Worm (Caenorhabditis elegans) whole organism, mixed stage, embryonic: ENCODE data around the gene glt-5.
A peak's percentile ranks its signal among the peaks of the same experiment; 100 is the strongest.

Source experiments
- bed-3 ChIP-seq: fragments of 200-800 bp; sonication (Bioruptor generic); optimal IDR thresholded peaks from 3 replicates; lab custom pipeline; 2018; ENCODE audit warnings: mild to moderate bottlenecking, missing genetic modification characterization, moderate library complexity, missing compliant biosample characterization
- blmp-1 ChIP-seq: fragments of 150-350 bp; optimal IDR thresholded peaks from 2 replicates; lab custom pipeline; 2014; ENCODE audit warnings: missing biosample characterization, missing genetic modification characterization
- ceh-43 ChIP-seq: fragments of 200-800 bp; sonication (Bioruptor generic); optimal IDR thresholded peaks from 2 replicates; lab custom pipeline; 2018; ENCODE audit warnings: mild to moderate bottlenecking, missing genetic modification characterization, moderate library complexity, missing compliant biosample characterization
- ceh-83 ChIP-seq: fragments of 200-800 bp; sonication (Bioruptor generic); optimal IDR thresholded peaks from 2 replicates; lab custom pipeline; 2018; ENCODE audit warnings: mild to moderate bottlenecking, missing genetic modification characterization, missing compliant biosample characterization
- ces-1 ChIP-seq: fragments of 150-350 bp; optimal IDR thresholded peaks from 2 replicates; lab custom pipeline; 2014; ENCODE audit warnings: missing biosample characterization, missing genetic modification reagents, missing genetic modification characterization
- cnd-1 ChIP-seq: fragments of 200-800 bp; sonication (Bioruptor generic); optimal IDR thresholded peaks from 2 replicates; lab custom pipeline; 2018; ENCODE audit warnings: mild to moderate bottlenecking, missing genetic modification characterization, missing compliant biosample characterization
- drap-1 ChIP-seq: fragments of 200-800 bp; sonication (Bioruptor generic); optimal IDR thresholded peaks from 3 replicates; lab custom pipeline; 2018; ENCODE audit warnings: mild to moderate bottlenecking, missing genetic modification characterization, missing compliant biosample characterization
- elt-3 ChIP-seq: fragments of 150-350 bp; optimal IDR thresholded peaks from 2 replicates; lab custom pipeline; 2014; ENCODE audit warnings: missing biosample characterization, missing genetic modification characterization
- flh-1 ChIP-seq: fragments of 200-800 bp; sonication (Bioruptor generic); optimal IDR thresholded peaks from 2 replicates; lab custom pipeline; 2018; ENCODE audit warnings: mild to moderate bottlenecking, missing genetic modification characterization, moderate library complexity, missing compliant biosample characterization
- ham-2 ChIP-seq: fragments of 200-800 bp; sonication (Bioruptor generic); optimal IDR thresholded peaks from 2 replicates; lab custom pipeline; 2018; ENCODE audit warnings: mild to moderate bottlenecking, missing genetic modification characterization, missing compliant biosample characterization
- hlh-1 ChIP-seq: fragments of 150-350 bp; optimal IDR thresholded peaks from 2 replicates; lab custom pipeline; 2014; ENCODE audit warnings: missing biosample characterization, missing genetic modification reagents, missing genetic modification characterization
- lin-13 ChIP-seq: fragments of 150-350 bp; optimal IDR thresholded peaks from 2 replicates; lab custom pipeline; 2014; ENCODE audit warnings: missing biosample characterization, missing genetic modification characterization
- lsy-2 ChIP-seq: fragments of 150-350 bp; optimal IDR thresholded peaks from 2 replicates; lab custom pipeline; 2014; ENCODE audit warnings: missing biosample characterization, missing genetic modification characterization
- mep-1 ChIP-seq: fragments of 150-350 bp; optimal IDR thresholded peaks from 2 replicates; lab custom pipeline; 2017; ENCODE audit warnings: missing biosample characterization, missing genetic modification reagents, missing genetic modification characterization, inconsistent platforms
- nhr-12 ChIP-seq: fragments of 150-350 bp; optimal IDR thresholded peaks from 2 replicates; lab custom pipeline; 2014; ENCODE audit warnings: missing biosample characterization, missing genetic modification characterization
- nhr-2 ChIP-seq: fragments of 150-350 bp; optimal IDR thresholded peaks from 2 replicates; lab custom pipeline; 2014; ENCODE audit warnings: missing biosample characterization, missing genetic modification characterization
- nhr-237 ChIP-seq: fragments of 150-350 bp; optimal IDR thresholded peaks from 2 replicates; lab custom pipeline; 2014; ENCODE audit warnings: missing biosample characterization, missing genetic modification characterization
- nhr-28 ChIP-seq: fragments of 150-350 bp; optimal IDR thresholded peaks from 2 replicates; lab custom pipeline; 2014; ENCODE audit warnings: missing biosample characterization, missing genetic modification characterization
- nhr-76 ChIP-seq: sonication (generic microtip); optimal IDR thresholded peaks from 2 replicates; lab custom pipeline; 2017; ENCODE audit warnings: missing biosample characterization, missing genetic modification characterization
- pha-4 ChIP-seq: fragments of 150-350 bp; optimal IDR thresholded peaks from 2 replicates; lab custom pipeline; 2018; ENCODE audit warnings: missing biosample characterization, missing genetic modification reagents, missing genetic modification characterization
- sem-2 ChIP-seq: fragments of 200-800 bp; sonication (Bioruptor generic); optimal IDR thresholded peaks from 2 replicates; lab custom pipeline; 2018; ENCODE audit warnings: mild to moderate bottlenecking, missing genetic modification characterization, missing compliant biosample characterization
- snpc-4 ChIP-seq: fragments of 150-350 bp; optimal IDR thresholded peaks from 2 replicates; lab custom pipeline; 2014; ENCODE audit warnings: missing biosample characterization, missing genetic modification characterization
- sptf-1 ChIP-seq: sonication (generic microtip); optimal IDR thresholded peaks from 2 replicates; lab custom pipeline; 2017; ENCODE audit warnings: mild to moderate bottlenecking, missing genetic modification characterization, moderate library complexity, missing compliant biosample characterization
- tbx-8 ChIP-seq: fragments of 200-800 bp; sonication (Bioruptor generic); optimal IDR thresholded peaks from 2 replicates; lab custom pipeline; 2018; ENCODE audit warnings: mild to moderate bottlenecking, missing genetic modification characterization, moderate library complexity, missing compliant biosample characterization
- unc-120 ChIP-seq: sonication (generic microtip); optimal IDR thresholded peaks from 2 replicates; lab custom pipeline; 2017; ENCODE audit warnings: missing genetic modification characterization, missing compliant biosample characterization; ENCODE audit not compliant: poor library complexity, severe bottlenecking
- unc-62 ChIP-seq: fragments of 150-350 bp; optimal IDR thresholded peaks from 2 replicates; lab custom pipeline; 2014; ENCODE audit warnings: missing biosample characterization, missing genetic modification reagents, missing genetic modification characterization
- zip-8 ChIP-seq: fragments of 150-350 bp; optimal IDR thresholded peaks from 2 replicates; lab custom pipeline; 2014; ENCODE audit warnings: missing biosample characterization, missing genetic modification characterization
- ztf-11 ChIP-seq: fragments of 150-350 bp; optimal IDR thresholded peaks from 2 replicates; lab custom pipeline; 2014; ENCODE audit warnings: missing biosample characterization, missing genetic modification characterization

Gene glt-5

ce11 chrII:9706207-9706606 lies 2.5 kb downstream of the glt-5 start, which contains the start of gene Y53C12A.3 (continued):
- no peak for TF ChIP-seq nhr-28 (tag; lab: Kevin White, UChicago)

DNA sequence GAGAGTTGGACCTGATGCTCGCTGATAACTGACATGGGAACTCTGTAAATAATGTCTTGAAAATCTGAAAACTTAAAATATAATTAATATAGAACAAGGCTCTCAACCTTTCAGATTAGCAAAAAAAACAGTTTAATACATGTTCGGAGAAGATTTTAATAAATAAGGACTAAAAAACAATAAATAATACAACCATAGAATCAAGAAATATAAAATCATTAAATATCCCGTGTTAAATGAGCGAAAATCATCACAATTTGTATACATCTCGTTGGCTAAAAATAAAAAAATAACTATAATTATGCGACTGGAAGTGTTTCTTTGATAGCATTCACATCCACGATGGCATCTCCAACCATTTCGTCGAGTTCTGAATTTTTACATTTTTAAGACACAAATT lies 3.9 kb downstream of the glt-5 start, which contains the start of gene Y53C12A.10:
Gene Y53C12A.10 (minus strand): TSS at position 101 of the 400 bp plus-strand sequence.
- TF ChIP-seq blmp-1 (tag; lab: Kevin White, UChicago) (no peak), bed-3 (no peak), ceh-43 (GFP tag; lab: Kevin White, UChicago) (no peak), pha-4 (tag; lab: Kevin White, UChicago) (no peak), ham-2 (GFP tag; lab: Kevin White, UChicago) (no peak), lin-13 (no peak), zip-8 (tag; lab: Kevin White, UChicago) (no peak), mep-1 (tag; lab: Kevin White, UChicago) (no peak), snpc-4 (tag; lab: Kevin White, UChicago) (no peak)

DNA sequence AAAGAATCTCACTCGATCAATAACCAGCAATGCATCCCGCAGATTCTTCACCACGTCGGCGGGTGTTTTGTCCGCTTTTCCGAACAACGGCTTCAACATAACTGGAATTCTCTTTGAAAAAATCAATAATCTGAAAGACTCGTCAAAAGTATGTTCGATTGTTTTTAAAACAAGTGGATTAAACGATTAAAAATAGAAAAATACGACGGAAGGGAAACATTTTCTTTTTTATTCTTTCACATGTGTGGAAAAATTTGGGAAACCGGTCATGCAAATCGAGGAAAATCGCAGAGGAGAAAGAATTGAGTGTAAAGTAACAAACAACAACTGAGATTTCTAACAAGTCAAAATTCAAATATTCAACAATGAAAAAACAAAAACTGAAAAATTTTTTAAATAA lies 5.1 kb downstream of the glt-5 start, which contains the start of gene mop-25.2:
Gene mop-25.2 (minus strand): TSS at position 101 of the 400 bp plus-strand sequence.
- no peak for TF ChIP-seq snpc-4 (tag; lab: Kevin White, UChicago)
- TF ChIP-seq elt-3 (tag; lab: Kevin White, UChicago), result no peak
- no peak for TF ChIP-seq nhr-76
- TF ChIP-seq ham-2 (GFP tag; lab: Kevin White, UChicago), result no peak
- no peak for TF ChIP-seq blmp-1 (tag; lab: Kevin White, UChicago)
- TF ChIP-seq cnd-1 (tag; lab: Kevin White, UChicago), result no peak

DNA sequence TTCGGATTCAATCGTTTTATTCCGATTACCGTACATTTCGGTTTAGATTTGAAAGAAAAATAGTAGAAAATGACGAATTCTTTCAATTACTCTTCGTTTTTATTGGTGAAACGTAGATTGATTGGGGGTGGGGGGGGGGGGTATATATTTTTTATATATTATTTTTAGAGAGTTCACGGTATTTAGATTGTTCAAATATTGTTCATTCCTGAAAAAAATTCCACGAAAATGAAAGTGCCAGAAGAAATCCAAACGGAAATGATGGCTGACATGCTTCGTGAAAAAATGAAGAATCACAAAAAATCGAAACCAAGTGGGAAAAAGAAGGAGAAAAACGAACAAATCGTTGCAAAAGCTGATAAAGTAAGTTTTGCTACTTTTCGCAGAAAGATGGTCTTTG lies 8.3 kb downstream of the glt-5 start, which contains the start of the genes Y53C12A.8 and Y53C12A.7:
Gene Y53C12A.8 (minus strand): TSS at position 101 of the 400 bp plus-strand sequence.
Gene Y53C12A.7 (plus strand): TSS at position 181 of the 400 bp plus-strand sequence.
- TF ChIP-seq nhr-12 (tag; lab: Kevin White, UChicago) (no peak), nhr-2 (tag; lab: Kevin White, UChicago) (no peak), cnd-1 (tag; lab: Kevin White, UChicago) (no peak), bed-3 (no peak), flh-1 (GFP tag; lab: Kevin White, UChicago) (no peak), drap-1 (GFP tag; lab: Kevin White, UChicago) (no peak), ces-1 (no peak), unc-62 (GFP tag; lab: Kevin White, UChicago) (no peak), ham-2 (GFP tag; lab: Kevin White, UChicago) (no peak), pha-4 (tag; lab: Kevin White, UChicago) (no peak), ceh-83 (GFP tag; lab: Kevin White, UChicago) (no peak), hlh-1 (tag; lab: Kevin White, UChicago) (no peak), lsy-2 (tag; lab: Kevin White, UChicago) (no peak), blmp-1 (tag; lab: Kevin White, UChicago) (no peak)
- TF ChIP-seq, all 35 proteins: peak for 0

DNA sequence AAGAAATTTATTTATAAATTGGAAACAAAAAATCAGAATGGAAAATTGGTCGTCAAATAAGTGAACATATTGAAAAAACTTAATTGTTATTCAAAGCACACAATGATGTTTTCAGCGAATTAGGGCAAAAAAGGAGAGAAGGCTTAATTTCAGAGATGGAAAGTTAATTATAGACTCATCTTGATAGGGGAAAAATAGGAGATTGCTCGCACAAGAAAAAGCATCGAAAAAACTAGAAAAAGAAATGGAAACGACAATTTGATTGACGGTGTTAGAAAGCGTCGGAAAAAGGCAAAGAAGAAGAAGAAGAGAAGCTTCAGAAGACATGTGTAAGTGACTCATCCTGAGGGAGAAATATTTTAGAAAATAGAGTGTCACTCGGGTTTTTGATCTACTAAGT lies 12.7 kb downstream of the glt-5 start:
- TF ChIP-seq unc-120 (no peak), nhr-28 (tag; lab: Kevin White, UChicago) (no peak), nhr-2 (tag; lab: Kevin White, UChicago) (no peak), ces-1 (peak; percentile 17)

ce11 chrII:9691839-9692238 lies 16.8 kb downstream of the glt-5 start, which contains the start of gene nlp-11:
TSS of gene nlp-11 (minus strand) at chrII:9691939.
- TF ChIP-seq unc-120 (no peak), nhr-237 (tag; lab: Kevin White, UChicago) (no peak), ztf-11 (no peak), mep-1 (tag; lab: Kevin White, UChicago) (no peak), tbx-8 (no peak), drap-1 (GFP tag; lab: Kevin White, UChicago) (no peak), nhr-12 (tag; lab: Kevin White, UChicago) (no peak), sem-2 (GFP tag; lab: Kevin White, UChicago) (no peak), bed-3 (no peak), sptf-1 (no peak), flh-1 (GFP tag; lab: Kevin White, UChicago) (no peak), zip-8 (tag; lab: Kevin White, UChicago) (no peak)
